Worm (Caenorhabditis elegans) whole organism, young adult: ENCODE measurements around the gene T05A7.3.

Experiments
- B0019.2 ChIP-seq: fragments of 200-800 bp; sonication (Bioruptor generic); conservative IDR thresholded peaks from 2 replicates; pipeline ENCODE4 v1.3.6; 2022; ENCODE audit warnings: missing genetic modification reagents, missing genetic modification characterization, missing compliant biosample characterization
- C06A6.2 ChIP-seq: fragments of 200-800 bp; sonication (Bioruptor generic); conservative IDR thresholded peaks from 2 replicates; pipeline ENCODE4 v1.3.6; 2022; ENCODE audit warnings: missing genetic modification characterization, missing compliant biosample characterization
- C17E4.6 ChIP-seq: fragments of 200-800 bp; sonication (Bioruptor generic); IDR thresholded peaks from 2 replicates; pipeline ENCODE4 v1.3.6; 2022; ENCODE audit warnings: missing genetic modification reagents, missing genetic modification characterization, missing compliant biosample characterization
- D2030.7 ChIP-seq: fragments of 200-800 bp; sonication (Bioruptor generic); IDR thresholded peaks from 2 replicates; pipeline ENCODE4 v1.3.6; 2022; ENCODE audit warnings: missing genetic modification reagents, missing genetic modification characterization, missing compliant biosample characterization
- F39B2.1 ChIP-seq: fragments of 200-800 bp; sonication (Bioruptor generic); IDR thresholded peaks from 2 replicates; pipeline ENCODE4 v1.3.6; 2022; ENCODE audit warnings: missing genetic modification reagents, missing genetic modification characterization, missing compliant biosample characterization
- F49E8.2 ChIP-seq: sonication (generic microtip); optimal IDR thresholded peaks from 3 replicates; lab custom pipeline; 2017; ENCODE audit warnings: missing genetic modification characterization, mild to moderate bottlenecking, missing compliant biosample characterization, antibody characterized with exemption, moderate library complexity; ENCODE audit not compliant: insufficient read depth
- F57C9.4 ChIP-seq: sonication (generic microtip); optimal IDR thresholded peaks from 2 replicates; lab custom pipeline; 2017; ENCODE audit warnings: mild to moderate bottlenecking, missing genetic modification characterization, missing compliant biosample characterization
- K12H6.12 ChIP-seq: fragments of 200-800 bp; sonication (Bioruptor generic); optimal IDR thresholded peaks from 2 replicates; lab custom pipeline; 2018; ENCODE audit warnings: mild to moderate bottlenecking, missing genetic modification characterization, missing compliant biosample characterization
- T26A5.8 ChIP-seq: sonication (generic microtip); optimal IDR thresholded peaks from 2 replicates; lab custom pipeline; 2016; ENCODE audit warnings: missing genetic modification characterization, missing compliant biosample characterization
- Y53F4B.3 ChIP-seq: fragments of 200-800 bp; sonication (Bioruptor generic); IDR thresholded peaks from 2 replicates; pipeline ENCODE4 v1.3.6; 2022; ENCODE audit warnings: missing genetic modification reagents, missing genetic modification characterization, missing compliant biosample characterization
- Y56A3A.18 ChIP-seq: fragments of 200-800 bp; sonication (Bioruptor generic); IDR thresholded peaks from 2 replicates; pipeline ENCODE4 v1.3.6; 2022; ENCODE audit warnings: missing genetic modification reagents, missing genetic modification characterization, missing compliant biosample characterization
- Y79H2A.3 ChIP-seq: fragments of 200-800 bp; sonication (Bioruptor generic); conservative IDR thresholded peaks from 2 replicates; pipeline ENCODE4 v1.3.6; 2022; ENCODE audit warnings: missing genetic modification reagents, missing genetic modification characterization, missing compliant biosample characterization
- ama-1 ChIP-seq, 3 experiments: fragments of 150-350 bp in 1 of 3; sonication (generic microtip) in 2 of 3; optimal IDR thresholded peaks; 2 replicates each; lab custom pipeline; 2014 to 2018; ENCODE audit warnings: missing biosample characterization in 2 of 3, missing genetic modification characterization in 2 of 3, missing genetic modification reagents in 2 of 3
- aptf-2 ChIP-seq: fragments of 200-800 bp; sonication (Bioruptor generic); conservative IDR thresholded peaks from 2 replicates; pipeline ENCODE4 v1.3.6; 2022; ENCODE audit warnings: missing genetic modification reagents, missing genetic modification characterization, missing compliant biosample characterization
- atf-7 ChIP-seq: sonication (generic microtip); optimal IDR thresholded peaks from 2 replicates; lab custom pipeline; 2017; ENCODE audit warnings: mild to moderate bottlenecking, missing genetic modification characterization, missing compliant biosample characterization
- attf-6 ChIP-seq: fragments of 200-800 bp; sonication (Bioruptor generic); IDR thresholded peaks from 2 replicates; pipeline ENCODE4 v1.3.6; 2022; ENCODE audit warnings: missing genetic modification reagents, missing genetic modification characterization, missing compliant biosample characterization
- bed-1 ChIP-seq: fragments of 200-800 bp; sonication (Bioruptor generic); IDR thresholded peaks from 2 replicates; pipeline ENCODE4 v1.3.6; 2022; ENCODE audit warnings: missing genetic modification reagents, missing genetic modification characterization, missing compliant biosample characterization
- ccch-3 ChIP-seq: fragments of 200-800 bp; sonication (Bioruptor generic); optimal IDR thresholded peaks from 2 replicates; lab custom pipeline; 2018; ENCODE audit warnings: mild to moderate bottlenecking, missing genetic modification characterization, missing compliant biosample characterization
- cebp-1 ChIP-seq, 2 experiments: fragments of 200-800 bp in 1 of 2; sonication (Bioruptor generic) in 1 of 2; sonication (generic microtip) in 1 of 2; IDR thresholded peaks in 1 of 2; optimal IDR thresholded peaks in 1 of 2; 2 replicates each; pipeline versions ENCODE4 v1.3.6 to Lab custom; 2017 to 2022; ENCODE audit warnings: missing compliant biosample characterization in 2 of 2, missing genetic modification characterization in 2 of 2, mild to moderate bottlenecking in 1 of 2, missing genetic modification reagents in 1 of 2, moderate library complexity in 1 of 2
- ceh-27 ChIP-seq: fragments of 200-800 bp; sonication (Bioruptor generic); optimal IDR thresholded peaks from 2 replicates; lab custom pipeline; 2018; ENCODE audit warnings: mild to moderate bottlenecking, missing genetic modification characterization, moderate library complexity, missing compliant biosample characterization
- ceh-79 ChIP-seq: sonication (generic microtip); optimal IDR thresholded peaks from 2 replicates; lab custom pipeline; 2017; ENCODE audit warnings: mild to moderate bottlenecking, missing genetic modification characterization, missing compliant biosample characterization
- die-1 ChIP-seq: sonication (generic microtip); optimal IDR thresholded peaks from 2 replicates; lab custom pipeline; 2016; ENCODE audit warnings: missing genotype, mild to moderate bottlenecking, missing genetic modification characterization, missing compliant biosample characterization
- efl-1 ChIP-seq: fragments of 150-350 bp; optimal IDR thresholded peaks from 2 replicates; lab custom pipeline; 2014; ENCODE audit warnings: missing biosample characterization, missing genetic modification reagents, missing genetic modification characterization
- egl-44 ChIP-seq: fragments of 200-800 bp; sonication (Bioruptor generic); IDR thresholded peaks from 2 replicates; pipeline ENCODE4 v1.3.6; 2022; ENCODE audit warnings: missing genetic modification reagents, missing genetic modification characterization, missing compliant biosample characterization
- gei-17 ChIP-seq: fragments of 200-800 bp; sonication (Bioruptor generic); optimal IDR thresholded peaks from 2 replicates; lab custom pipeline; 2018; ENCODE audit warnings: mild to moderate bottlenecking, missing genetic modification characterization, missing compliant biosample characterization
- him-1 ChIP-seq: sonication (generic microtip); optimal IDR thresholded peaks from 2 replicates; lab custom pipeline; 2016; ENCODE audit warnings: missing genotype, missing genetic modification reagents, missing genetic modification characterization, missing compliant biosample characterization
- hlh-26 ChIP-seq: fragments of 200-800 bp; sonication (Bioruptor generic); conservative IDR thresholded peaks from 2 replicates; pipeline ENCODE4 v1.3.6; 2022; ENCODE audit warnings: missing genetic modification reagents, missing genetic modification characterization, missing compliant biosample characterization
- hmg-1.2 ChIP-seq: fragments of 200-800 bp; sonication (Bioruptor generic); IDR thresholded peaks from 2 replicates; pipeline ENCODE4 v1.3.6; 2022; ENCODE audit warnings: missing genetic modification reagents, missing genetic modification characterization, missing compliant biosample characterization
- hrde-1 ChIP-seq: sonication (generic microtip); optimal IDR thresholded peaks from 2 replicates; lab custom pipeline; 2016; ENCODE audit warnings: missing genetic modification characterization, mild to moderate bottlenecking, missing compliant biosample characterization, moderate library complexity, missing genotype, missing genetic modification reagents, borderline replicate concordance
- lin-26 ChIP-seq: fragments of 200-800 bp; sonication (Bioruptor generic); IDR thresholded peaks from 2 replicates; pipeline ENCODE4 v1.3.6; 2022; ENCODE audit warnings: missing genetic modification reagents, missing genetic modification characterization, missing compliant biosample characterization
- lin-35 ChIP-seq, 3 experiments: fragments of 150-350 bp in 2 of 3; sonication (generic microtip) in 1 of 3; optimal IDR thresholded peaks; 2 replicates each; lab custom pipeline; 2014 to 2018; ENCODE audit warnings: missing biosample characterization in 3 of 3, missing genetic modification characterization in 3 of 3, missing genetic modification reagents in 3 of 3
- lin-40 ChIP-seq: sonication (generic microtip); optimal IDR thresholded peaks from 2 replicates; lab custom pipeline; 2016; ENCODE audit warnings: missing genetic modification characterization, mild to moderate bottlenecking, missing compliant biosample characterization, missing genotype, missing genetic modification reagents
- lin-54 ChIP-seq: fragments of 200-800 bp; sonication (Bioruptor generic); optimal IDR thresholded peaks from 2 replicates; lab custom pipeline; 2018; ENCODE audit warnings: mild to moderate bottlenecking, missing genetic modification characterization, missing compliant biosample characterization
- lir-1 ChIP-seq: fragments of 200-800 bp; sonication (Bioruptor generic); conservative IDR thresholded peaks from 2 replicates; pipeline ENCODE4 v1.3.6; 2022; ENCODE audit warnings: missing genetic modification reagents, missing genetic modification characterization, missing compliant biosample characterization
- lsl-1 ChIP-seq: fragments of 200-800 bp; sonication (Bioruptor generic); optimal IDR thresholded peaks from 2 replicates; lab custom pipeline; 2018; ENCODE audit warnings: mild to moderate bottlenecking, missing genetic modification characterization, moderate library complexity, missing compliant biosample characterization
- madf-3 ChIP-seq: fragments of 200-800 bp; sonication (Bioruptor generic); IDR thresholded peaks from 2 replicates; pipeline ENCODE4 v1.3.6; 2022; ENCODE audit warnings: missing genetic modification reagents, missing genetic modification characterization, missing compliant biosample characterization
- mel-28 ChIP-seq: sonication (generic microtip); optimal IDR thresholded peaks from 2 replicates; lab custom pipeline; 2016; ENCODE audit warnings: borderline replicate concordance, mild to moderate bottlenecking, missing genetic modification characterization, missing compliant biosample characterization
- mes-4 ChIP-seq: sonication (generic microtip); optimal IDR thresholded peaks from 2 replicates; lab custom pipeline; 2016; ENCODE audit warnings: missing genotype, missing genetic modification characterization, missing compliant biosample characterization
- nfyb-1 ChIP-seq: fragments of 200-800 bp; sonication (Bioruptor generic); IDR thresholded peaks from 2 replicates; pipeline ENCODE4 v1.3.6; 2022; ENCODE audit warnings: missing genetic modification reagents, missing genetic modification characterization, missing compliant biosample characterization
- nhr-90 ChIP-seq: sonication (generic microtip); optimal IDR thresholded peaks from 2 replicates; lab custom pipeline; 2016; ENCODE audit warnings: missing genotype, mild to moderate bottlenecking, missing genetic modification characterization, missing compliant biosample characterization
- rec-8 ChIP-seq, 2 experiments: sonication (generic microtip); optimal IDR thresholded peaks; 2 replicates each; lab custom pipeline; 2016; ENCODE audit warnings: mild to moderate bottlenecking in 2 of 2, missing genetic modification characterization in 2 of 2, missing genetic modification reagents in 2 of 2, missing genotype in 2 of 2, missing biosample characterization in 1 of 2, missing compliant biosample characterization in 1 of 2, moderate library complexity in 1 of 2
- repo-1 ChIP-seq: sonication (generic microtip); optimal IDR thresholded peaks from 2 replicates; lab custom pipeline; 2017; ENCODE audit warnings: mild to moderate bottlenecking, missing genetic modification characterization, missing compliant biosample characterization
- snpc-1.1 ChIP-seq: sonication (generic microtip); optimal IDR thresholded peaks from 2 replicates; lab custom pipeline; 2017; ENCODE audit warnings: missing genetic modification characterization, mild to moderate bottlenecking, missing compliant biosample characterization, antibody characterized with exemption, moderate library complexity, missing genotype, missing genetic modification reagents; ENCODE audit not compliant: insufficient read depth
- snpc-3.4 ChIP-seq: sonication (generic microtip); optimal IDR thresholded peaks from 2 replicates; lab custom pipeline; 2017; ENCODE audit warnings: missing genetic modification characterization, mild to moderate bottlenecking, missing compliant biosample characterization, antibody characterized with exemption, moderate library complexity, missing genotype, missing genetic modification reagents
- tbp1 ChIP-seq: fragments of 200-800 bp; sonication (Bioruptor generic); optimal IDR thresholded peaks from 2 replicates; lab custom pipeline; 2018; ENCODE audit warnings: mild to moderate bottlenecking, missing genetic modification characterization, missing compliant biosample characterization

T05A7.3 gene

DNA sequence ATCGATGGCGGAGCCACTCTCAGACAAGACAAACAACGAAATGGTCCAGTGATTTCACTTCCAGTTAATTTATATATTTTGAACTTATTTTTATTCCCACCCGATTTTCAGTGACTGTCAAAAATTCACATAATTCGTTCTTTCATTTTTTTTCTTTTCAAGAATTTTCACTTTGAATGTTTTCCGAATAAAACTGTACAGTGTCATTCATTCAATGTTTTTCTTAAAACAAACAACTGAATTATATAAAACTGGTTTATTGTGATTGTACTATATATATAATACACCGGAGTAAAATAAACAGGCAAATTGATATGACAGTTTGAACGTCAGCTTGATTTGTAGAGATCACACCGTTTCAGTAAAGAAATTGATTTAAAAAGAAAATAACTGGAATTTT, 27.4 kb downstream of the T05A7.3 start (continued):
- TF ChIP-seq efl-1 (GFP tag; lab: Kevin White, UChicago) (peak; percentile 39), atf-7 (peak; percentile 11), hrde-1 (tag; lab: Kevin White, UChicago) (peak; percentile 92), aptf-2 (GFP tag; lab: Robert Waterston, UW) (no peak), mes-4 (tag; lab: Kevin White, UChicago) (peak; percentile 28), nfyb-1 (GFP tag; lab: Robert Waterston, UW) (0 out of 2 replicates have a peak, but pooled peaks have one; percentile 28), gei-17 (GFP tag; lab: Kevin White, UChicago) (no peak), C06A6.2 (no peak), die-1 (tag; lab: Kevin White, UChicago) (peak; percentile 10), ccch-3 (GFP tag; lab: Kevin White, UChicago) (no peak), cebp-1 (GFP tag; IDR thresholded peaks at IDR 0.05; lab: Robert Waterston, UW) (no peak), cebp-1 (tag; optimal IDR thresholded peaks at IDR 0.05; lab: Kevin White, UChicago) (peak; percentile 58), hmg-1.2 (peak; percentile 45), ceh-27 (GFP tag; lab: Kevin White, UChicago) (no peak), F39B2.1 (GFP tag; lab: Robert Waterston, UW) (no peak), attf-6 (GFP tag; lab: Robert Waterston, UW) (peak; percentile 76), D2030.7 (GFP tag; lab: Robert Waterston, UW) (peak; percentile 57), lin-54 (peak; percentile 58), lin-35 (GFP tag; optimal IDR thresholded peaks at IDR 0.05; lab: Kevin White, UChicago) (peak in 1 of 3 experiments; percentile 36), lin-26 (GFP tag; lab: Robert Waterston, UW) (peak; percentile 78), snpc-3.4 (tag; lab: Kevin White, UChicago) (peak; percentile 48), madf-3 (peak; percentile 76), lsl-1 (GFP tag; lab: Kevin White, UChicago) (peak; percentile 55), repo-1 (tag; lab: Kevin White, UChicago) (peak; percentile 53), him-1 (tag; lab: Kevin White, UChicago) (peak; percentile 16), C17E4.6 (GFP tag; lab: Robert Waterston, UW) (peak; percentile 51; the same call in 1 of the 2 replicates), tbp1 (GFP tag; lab: Kevin White, UChicago) (peak; percentile 6), F49E8.2 (tag; lab: Kevin White, UChicago) (peak; percentile 62)

DNA sequence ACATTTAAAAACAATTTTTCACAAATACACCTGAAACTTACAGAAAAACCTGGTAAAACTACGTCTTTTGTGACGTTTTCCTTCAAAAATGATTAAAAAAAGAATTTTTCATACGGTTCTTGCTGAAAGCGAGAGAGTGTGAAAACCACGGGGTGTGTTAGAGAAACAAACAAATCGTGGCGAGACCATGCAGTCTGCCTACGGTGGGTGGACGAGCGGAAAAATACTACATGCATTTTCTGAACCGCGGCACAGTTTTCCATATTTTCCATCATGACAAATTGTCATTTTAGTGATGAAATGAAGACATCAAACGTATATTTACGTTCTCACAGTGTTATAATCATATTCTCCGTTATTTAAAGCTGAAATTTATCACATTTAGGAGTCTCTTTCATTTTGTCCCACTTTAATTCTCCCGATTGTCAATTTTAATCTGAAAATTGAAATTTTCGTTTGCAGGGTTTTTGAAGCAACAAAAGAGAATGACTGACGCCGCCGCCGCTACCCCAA, 30.8 kb downstream of the T05A7.3 start, which contains the start of the genes F10G7.9 and tsn-1:
Gene F10G7.9 (minus strand): TSS at position 127 of the 513 bp plus-strand sequence.
Gene tsn-1 (plus strand): TSS at position 463 of the 513 bp plus-strand sequence.
- TF ChIP-seq egl-44 (GFP tag; lab: Robert Waterston, UW): no peak
- no peak for TF ChIP-seq ceh-27 (GFP tag; lab: Kevin White, UChicago)
- peak; percentile 33; the same call in 1 of the 2 replicates for TF ChIP-seq nfyb-1 (GFP tag; lab: Robert Waterston, UW)
- TF ChIP-seq F39B2.1 (GFP tag; lab: Robert Waterston, UW): no peak
- TF ChIP-seq lir-1 (GFP tag; lab: Robert Waterston, UW): no peak
- TF ChIP-seq mel-28 (tag; lab: Kevin White, UChicago): no peak
- TF ChIP-seq Y56A3A.18 (GFP tag; lab: Robert Waterston, UW): no peak
- TF ChIP-seq hlh-26: no peak
- TF ChIP-seq rec-8 (tag; optimal IDR thresholded peaks at IDR 0.05; lab: Kevin White, UChicago): no peak
- no peak for TF ChIP-seq bed-1 (GFP tag; lab: Robert Waterston, UW)
- no peak for TF ChIP-seq Y53F4B.3 (GFP tag; lab: Robert Waterston, UW)
- TF ChIP-seq F57C9.4: no peak
- no peak for TF ChIP-seq K12H6.12
- no peak for TF ChIP-seq lin-40 (tag; lab: Kevin White, UChicago)
- no peak for TF ChIP-seq nhr-90 (tag; lab: Kevin White, UChicago)
- no peak for TF ChIP-seq T26A5.8 (tag; lab: Kevin White, UChicago)
- TF ChIP-seq Y79H2A.3: no peak
- no peak for TF ChIP-seq B0019.2 (GFP tag; lab: Robert Waterston, UW)
- no peak for TF ChIP-seq snpc-1.1
- no peak for TF ChIP-seq ceh-79
- peak; percentile 41; the same call in 1 of the 2 replicates for TF ChIP-seq D2030.7 (GFP tag; lab: Robert Waterston, UW)
- no peak for TF ChIP-seq ama-1 (optimal IDR thresholded peaks at IDR 0.05; lab: Kevin White, UChicago)
- no peak for TF ChIP-seq ama-1 (GFP tag; optimal IDR thresholded peaks at IDR 0.05; lab: Kevin White, UChicago)
- TF ChIP-seq lin-54: peak; percentile 68
